Worm (Caenorhabditis elegans) whole organism, L4 larva: ENCODE measurements around the gene twk-25.

Experiments
- T26A8.4 ChIP-seq: fragments of 200-800 bp; sonication (Bioruptor generic); IDR thresholded peaks from 2 replicates; pipeline ENCODE4 v1.3.6; 2022; ENCODE audit warnings: missing genetic modification characterization, missing compliant biosample characterization
- Y5F2A.4 ChIP-seq: fragments of 200-800 bp; sonication (Bioruptor generic); optimal IDR thresholded peaks from 2 replicates; lab custom pipeline; 2018; ENCODE audit warnings: mild to moderate bottlenecking, missing genetic modification characterization, missing compliant biosample characterization
- Y75B8A.6 ChIP-seq: fragments of 200-800 bp; sonication (Bioruptor generic); IDR thresholded peaks from 2 replicates; pipeline ENCODE4 v1.3.6; 2022; ENCODE audit warnings: missing genetic modification reagents, missing genetic modification characterization, missing compliant biosample characterization
- ZK337.2 ChIP-seq: fragments of 200-800 bp; sonication (Bioruptor generic); IDR thresholded peaks from 2 replicates; pipeline ENCODE4 v1.3.6; 2022; ENCODE audit warnings: missing genetic modification reagents, missing genetic modification characterization, missing compliant biosample characterization
- ZK546.5 ChIP-seq, 2 experiments: sonication (generic microtip); optimal IDR thresholded peaks; 2 replicates each; lab custom pipeline; 2017; ENCODE audit warnings: missing biosample characterization in 2 of 2, missing genetic modification characterization in 2 of 2
- ama-1 ChIP-seq: fragments of 150-350 bp; optimal IDR thresholded peaks from 2 replicates; lab custom pipeline; 2014; ENCODE audit warnings: inconsistent platforms, mixed read lengths
- dpl-1 ChIP-seq: fragments of 150-350 bp; optimal IDR thresholded peaks from 2 replicates; lab custom pipeline; 2014; ENCODE audit warnings: missing biosample characterization, missing genetic modification reagents, missing genetic modification characterization
- fkh-10 ChIP-seq: fragments of 150-350 bp; optimal IDR thresholded peaks from 2 replicates; lab custom pipeline; 2014; ENCODE audit warnings: missing biosample characterization, missing genetic modification reagents, missing genetic modification characterization
- lim-7 ChIP-seq: fragments of 200-800 bp; sonication (Bioruptor generic); IDR thresholded peaks from 2 replicates; pipeline ENCODE4 v1.3.6; 2022; ENCODE audit warnings: missing genetic modification characterization, missing compliant biosample characterization
- lin-1 ChIP-seq: fragments of 200-800 bp; sonication (Bioruptor generic); IDR thresholded peaks from 2 replicates; pipeline ENCODE4 v1.3.6; 2022; ENCODE audit warnings: missing genetic modification reagents, missing genetic modification characterization, missing compliant biosample characterization
- lin-38 ChIP-seq: fragments of 200-800 bp; sonication (Bioruptor generic); IDR thresholded peaks from 2 replicates; pipeline ENCODE4 v1.3.6; 2022; ENCODE audit warnings: missing genetic modification reagents, missing genetic modification characterization, missing compliant biosample characterization
- mdt-29 ChIP-seq: fragments of 200-800 bp; sonication (Bioruptor generic); IDR thresholded peaks from 2 replicates; pipeline ENCODE4 v1.3.6; 2022; ENCODE audit warnings: missing genetic modification reagents, missing genetic modification characterization, missing compliant biosample characterization
- nhr-76 ChIP-seq: fragments of 150-350 bp; optimal IDR thresholded peaks from 2 replicates; lab custom pipeline; 2014; ENCODE audit warnings: missing biosample characterization, missing genetic modification characterization
- pha-4 ChIP-seq, 2 experiments: fragments of 150-350 bp in 1 of 2; fragments of 200-800 bp in 1 of 2; sonication (Bioruptor generic) in 1 of 2; IDR thresholded peaks in 1 of 2; optimal IDR thresholded peaks in 1 of 2; 2 replicates each; pipeline versions ENCODE4 v1.3.6 to Lab custom; 2014 to 2022; ENCODE audit warnings: missing genetic modification characterization in 2 of 2, missing genetic modification reagents in 2 of 2, missing biosample characterization in 1 of 2, missing compliant biosample characterization in 1 of 2
- php-3 ChIP-seq: fragments of 200-800 bp; sonication (Bioruptor generic); IDR thresholded peaks from 2 replicates; pipeline ENCODE4 v1.3.6; 2022; ENCODE audit warnings: missing genetic modification reagents, missing genetic modification characterization, missing compliant biosample characterization
- saeg-2 ChIP-seq: fragments of 200-800 bp; sonication (Bioruptor generic); IDR thresholded peaks from 2 replicates; pipeline ENCODE4 v1.3.6; 2022; ENCODE audit warnings: missing genetic modification reagents, missing genetic modification characterization, missing compliant biosample characterization
- snpc-4 ChIP-seq: fragments of 150-350 bp; optimal IDR thresholded peaks from 2 replicates; lab custom pipeline; 2014; ENCODE audit warnings: missing biosample characterization, missing genetic modification characterization
- spr-3 ChIP-seq: fragments of 200-800 bp; sonication (Bioruptor generic); optimal IDR thresholded peaks from 2 replicates; lab custom pipeline; 2018; ENCODE audit warnings: mild to moderate bottlenecking, missing genetic modification characterization, missing compliant biosample characterization
- tag-97 ChIP-seq: fragments of 200-800 bp; sonication (Bioruptor generic); IDR thresholded peaks from 2 replicates; pipeline ENCODE4 v1.3.6; 2022; ENCODE audit warnings: missing genetic modification characterization, missing compliant biosample characterization
- tra-1 ChIP-seq: fragments of 200-800 bp; sonication (Bioruptor generic); IDR thresholded peaks from 2 replicates; pipeline ENCODE4 v1.3.6; 2022; ENCODE audit warnings: missing genetic modification reagents, missing genetic modification characterization, missing compliant biosample characterization
- unc-62 ChIP-seq, 3 experiments: fragments of 150-350 bp in 1 of 3; sonication (generic microtip); optimal IDR thresholded peaks in 2 of 3; peaks in 1 of 3; 1 replicate in 1 of 3; 2 replicates in 2 of 3; lab custom pipeline; 2014 to 2017; ENCODE audit warnings: missing biosample characterization in 3 of 3, missing genetic modification characterization in 3 of 3, missing genetic modification reagents in 3 of 3, missing genotype in 1 of 3
- zag-1 ChIP-seq: fragments of 150-350 bp; optimal IDR thresholded peaks from 2 replicates; lab custom pipeline; 2014; ENCODE audit warnings: missing biosample characterization, missing genetic modification characterization
- ztf-11 ChIP-seq: fragments of 150-350 bp; optimal IDR thresholded peaks from 2 replicates; lab custom pipeline; 2014; ENCODE audit warnings: missing biosample characterization, missing genetic modification characterization

twk-25 gene

DNA sequence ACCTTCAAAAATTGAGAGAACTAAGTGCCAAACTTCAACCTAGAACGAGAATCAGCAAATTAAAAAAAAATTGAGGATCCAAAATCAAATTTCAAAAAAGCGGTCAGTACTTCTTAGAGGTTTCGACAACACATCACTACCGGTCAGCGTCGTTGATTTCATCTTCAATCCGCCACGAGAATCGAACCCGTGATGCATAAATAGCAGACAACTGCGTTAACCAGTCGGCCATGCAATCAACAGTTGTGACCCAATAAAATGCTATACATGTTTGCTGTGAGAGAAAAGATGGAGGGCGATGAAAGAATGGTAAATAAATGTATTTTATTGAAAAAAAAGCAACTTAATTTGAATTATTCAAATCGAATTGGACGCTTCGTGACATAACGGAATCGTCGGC, 45.2 kb downstream of the twk-25 start (continued):
- TF ChIP-seq ztf-11 (tag; lab: Kevin White, UChicago) (no peak), ZK337.2 (peak; percentile 73; the same call in 1 of the 2 replicates), tra-1 (GFP tag; lab: Robert Waterston, UW) (peak; percentile 77; the same call in 1 of the 2 replicates), Y5F2A.4 (GFP tag; lab: Kevin White, UChicago) (peak; percentile 59), dpl-1 (peak; percentile 38), saeg-2 (no peak), ama-1 (lab: Kevin White, UChicago) (no peak), snpc-4 (no peak), lin-38 (GFP tag; lab: Robert Waterston, UW) (no peak), lin-1 (GFP tag; lab: Robert Waterston, UW) (no peak), mdt-29 (GFP tag; lab: Robert Waterston, UW) (no peak), php-3 (GFP tag; lab: Robert Waterston, UW) (peak; percentile 16; the same call in 1 of the 2 replicates), fkh-10 (GFP tag; lab: Kevin White, UChicago) (no peak), nhr-76 (tag; lab: Kevin White, UChicago) (no peak), tag-97 (GFP tag; lab: Robert Waterston, UW) (no peak), ZK546.5 (tag; optimal IDR thresholded peaks at IDR 0.05; lab: Kevin White, UChicago) (no peak), spr-3 (GFP tag; lab: Kevin White, UChicago) (peak; percentile 49)

DNA sequence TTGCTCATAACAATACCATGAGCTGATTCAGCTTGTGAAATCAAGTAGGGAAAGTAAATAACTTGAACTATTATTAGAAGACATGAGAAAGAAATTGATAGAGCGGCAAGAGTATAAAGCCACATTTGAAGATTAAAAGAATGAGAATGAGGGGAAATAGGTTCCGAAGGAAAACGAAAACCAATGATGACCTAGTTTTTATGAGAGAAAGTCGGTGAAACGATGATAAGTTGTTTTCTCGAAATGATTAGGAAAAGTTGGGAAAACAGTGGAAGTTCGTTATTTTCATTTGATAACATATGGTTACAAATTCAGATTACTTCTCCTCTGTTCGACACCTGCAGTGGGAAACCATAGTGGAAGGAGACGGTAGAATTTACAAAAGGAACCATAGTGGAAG, 47.3 kb downstream of the twk-25 start, which contains the start of gene col-128:
TSS of gene col-128 (minus strand) at position 148 of the 400 bp plus-strand sequence.
- no peak for TF ChIP-seq Y75B8A.6 (GFP tag; lab: Robert Waterston, UW)
- no peak for TF ChIP-seq lim-7 (GFP tag; lab: Robert Waterston, UW)
- TF ChIP-seq T26A8.4 (GFP tag; lab: Robert Waterston, UW), result no peak
- no peak for TF ChIP-seq zag-1 (tag; lab: Kevin White, UChicago)
- TF ChIP-seq unc-62 (GFP tag; optimal IDR thresholded peaks at IDR 0.05 in 1 of 2; lab: Kevin White, UChicago), result no peak
- TF ChIP-seq unc-62 (tag; optimal IDR thresholded peaks at IDR 0.05; lab: Kevin White, UChicago), result no peak
- no peak for TF ChIP-seq nhr-76 (tag; lab: Kevin White, UChicago)
- no peak for TF ChIP-seq pha-4 (GFP tag; IDR thresholded peaks at IDR 0.05; lab: Robert Waterston, UW)
- TF ChIP-seq pha-4 (tag; optimal IDR thresholded peaks at IDR 0.05; lab: Kevin White, UChicago), result no peak
